Worm (Caenorhabditis elegans): ENCODE measurements around the gene nhr-71.

DNA sequence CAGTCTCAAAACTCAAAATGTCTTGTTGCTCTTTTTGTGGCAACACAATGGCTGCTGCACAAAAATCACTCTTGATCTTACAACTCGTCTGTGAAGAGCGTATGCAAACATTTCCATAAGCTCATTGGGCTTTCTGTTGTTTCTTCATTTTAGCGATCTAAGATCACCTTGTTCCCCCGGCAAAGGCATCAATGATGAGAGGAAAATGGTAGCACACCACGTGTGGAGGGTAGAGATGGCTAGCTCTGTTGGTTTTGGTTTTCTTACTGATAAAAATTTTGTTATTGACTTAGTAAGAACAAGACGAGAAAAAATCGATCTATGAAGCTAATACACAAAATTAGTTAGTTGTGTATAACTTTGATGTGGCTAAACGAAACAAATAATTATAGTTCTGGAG is 882 bp downstream of the nhr-71 start:
- no peak for TF ChIP-seq lin-38 (GFP tag; IDR thresholded peaks at IDR 0.05)
- TF ChIP-seq nhr-77 (tag; optimal IDR thresholded peaks at IDR 0.05) = peak; percentile 3
- TF ChIP-seq nhr-76 (tag; optimal IDR thresholded peaks at IDR 0.05) = no peak
- no peak for TF ChIP-seq pha-4 (GFP tag; IDR thresholded peaks at IDR 0.05)
- no peak for TF ChIP-seq pha-4 (tag; optimal IDR thresholded peaks at IDR 0.05)
- TF ChIP-seq rbr-2 (tag; optimal IDR thresholded peaks at IDR 0.05) = no peak
- no peak for TF ChIP-seq snpc-4 (tag; optimal IDR thresholded peaks at IDR 0.05)
- peak in 1 of 2 experiments; percentile 45 for TF ChIP-seq mdl-1 (tag; optimal IDR thresholded peaks at IDR 0.05)
- no peak for TF ChIP-seq nhr-25 (tag; optimal IDR thresholded peaks at IDR 0.05; ENCODE audit: borderline replicate concordance, insufficient read depth)
- no peak for TF ChIP-seq R02D3.7 (tag; optimal IDR thresholded peaks at IDR 0.05)
- no peak for TF ChIP-seq unc-62 (GFP tag; optimal IDR thresholded peaks at IDR 0.05 in 1 of 2)
- TF ChIP-seq unc-62 (tag; optimal IDR thresholded peaks at IDR 0.05) = no peak
- no peak for TF ChIP-seq daf-12 (tag; optimal IDR thresholded peaks at IDR 0.05)
- no peak for TF ChIP-seq nhr-10 (tag; optimal IDR thresholded peaks at IDR 0.05)
- no peak for TF ChIP-seq ama-1 (optimal IDR thresholded peaks at IDR 0.05)
- no peak for TF ChIP-seq sdz-12 (GFP tag; optimal IDR thresholded peaks at IDR 0.05)

Measured in whole organism, L4 larva.